Fruit fly (Drosophila melanogaster) whole organism, embryonic: ENCODE results near the gene Evi5.

ENCODE experiments used
- Adf1 ChIP-seq: fragments of 200-800 bp; sonication (Bioruptor generic); IDR thresholded peaks from 2 replicates; pipeline ENCODE4 v1.3.6; 2022; ENCODE audit warnings: missing biosample characterization, missing genetic modification characterization
- CG10366 ChIP-seq: fragments of 200-800 bp; sonication (Bioruptor generic); IDR thresholded peaks from 2 replicates; pipeline ENCODE4 v1.3.6; 2022; ENCODE audit warnings: missing biosample characterization, missing genetic modification characterization
- CG12155 ChIP-seq: fragments of 200-800 bp; sonication (Bioruptor generic); optimal IDR thresholded peaks from 3 replicates; lab custom pipeline; 2016; ENCODE audit warnings: missing biosample characterization, missing genetic modification characterization
- CG12659 ChIP-seq: fragments of 200-800 bp; sonication (Bioruptor generic); optimal IDR thresholded peaks from 3 replicates; lab custom pipeline; 2017; ENCODE audit warnings: mild to moderate bottlenecking, missing biosample characterization, missing genetic modification reagents, missing genetic modification characterization
- CG13287 ChIP-seq: fragments of 200-800 bp; sonication (Bioruptor generic); IDR thresholded peaks from 2 replicates; pipeline ENCODE4 v1.3.6; 2022; ENCODE audit warnings: missing biosample characterization, missing genetic modification characterization; ENCODE audit not compliant: partially characterized antibody
- CG15696 ChIP-seq: fragments of 200-800 bp; sonication (Bioruptor generic); optimal IDR thresholded peaks from 2 replicates; lab custom pipeline; 2019; ENCODE audit warnings: missing biosample characterization, mild to moderate bottlenecking, missing genetic modification characterization, moderate library complexity
- CG17568 ChIP-seq: fragments of 200-800 bp; sonication (Bioruptor generic); optimal IDR thresholded peaks from 2 replicates; lab custom pipeline; 2018; ENCODE audit warnings: missing biosample characterization, mild to moderate bottlenecking, missing genetic modification characterization, moderate library complexity
- CG31365 ChIP-seq: fragments of 200-800 bp; sonication (Bioruptor generic); optimal IDR thresholded peaks from 2 replicates; lab custom pipeline; 2018; ENCODE audit warnings: missing biosample characterization, mild to moderate bottlenecking, missing genetic modification characterization
- CG31388 ChIP-seq: fragments of 200-800 bp; sonication (Bioruptor generic); optimal IDR thresholded peaks from 2 replicates; lab custom pipeline; 2016; ENCODE audit warnings: missing biosample characterization, missing genetic modification characterization
- CG4282 ChIP-seq: fragments of 200-800 bp; sonication (Bioruptor generic); optimal IDR thresholded peaks from 2 replicates; lab custom pipeline; 2016; ENCODE audit warnings: missing biosample characterization, missing genetic modification characterization
- CG4360 ChIP-seq: fragments of 200-800 bp; sonication (Bioruptor generic); IDR thresholded peaks from 2 replicates; pipeline ENCODE4 v1.3.6; 2022; ENCODE audit warnings: missing biosample characterization, missing genetic modification characterization
- CG4424 ChIP-seq: fragments of 200-800 bp; sonication (Bioruptor generic); optimal IDR thresholded peaks from 3 replicates; lab custom pipeline; 2016; ENCODE audit warnings: missing biosample characterization, missing genetic modification characterization
- CG5953 ChIP-seq: fragments of 200-800 bp; sonication (Bioruptor generic); IDR thresholded peaks from 2 replicates; pipeline ENCODE4 v1.3.6; 2022; ENCODE audit warnings: missing biosample characterization, missing genetic modification characterization
- CG7372 ChIP-seq: fragments of 200-800 bp; sonication (Bioruptor generic); IDR thresholded peaks from 2 replicates; pipeline ENCODE4 v1.3.6; 2022; ENCODE audit warnings: missing biosample characterization, missing genetic modification characterization
- CG8388 ChIP-seq: fragments of 200-800 bp; sonication (Bioruptor generic); optimal IDR thresholded peaks from 2 replicates; lab custom pipeline; 2019; ENCODE audit warnings: missing biosample characterization, mild to moderate bottlenecking, missing genetic modification characterization, moderate library complexity
- CrebB ChIP-seq: fragments of 200-800 bp; sonication (Bioruptor generic); optimal IDR thresholded peaks from 3 replicates; lab custom pipeline; 2018; ENCODE audit warnings: missing biosample characterization, mild to moderate bottlenecking, missing genetic modification characterization
- Deaf1 ChIP-seq: fragments of 200-800 bp; optimal IDR thresholded peaks from 3 replicates; lab custom pipeline; 2019; ENCODE audit warnings: missing biosample characterization, mild to moderate bottlenecking, missing genetic modification characterization, moderate library complexity
- Eip74EF ChIP-seq, 2 experiments: fragments of 200-800 bp in 1 of 2; fragments of >200 bp in 1 of 2; sonication (Bioruptor generic) in 1 of 2; optimal IDR thresholded peaks; 2 replicates each; lab custom pipeline; 2017 to 2019; ENCODE audit warnings: missing biosample characterization in 2 of 2, missing genetic modification characterization in 2 of 2, mild to moderate bottlenecking in 1 of 2, moderate library complexity in 1 of 2
- Gsc ChIP-seq: fragments of 200-800 bp; sonication (Bioruptor generic); IDR thresholded peaks from 2 replicates; pipeline ENCODE4 v1.3.6; 2022; ENCODE audit warnings: missing biosample characterization, missing genetic modification characterization
- HLHmδ ChIP-seq: fragments of 200-800 bp; sonication (Bioruptor generic); optimal IDR thresholded peaks from 2 replicates; lab custom pipeline; 2018; ENCODE audit warnings: missing biosample characterization, mild to moderate bottlenecking, missing genetic modification characterization, moderate library complexity
- HmgZ ChIP-seq: fragments of 200-800 bp; sonication (Bioruptor generic); optimal IDR thresholded peaks from 2 replicates; lab custom pipeline; 2018; ENCODE audit warnings: missing biosample characterization, mild to moderate bottlenecking, missing genetic modification characterization
- MTF-1 ChIP-seq: fragments of 200-800 bp; sonication (Bioruptor generic); optimal IDR thresholded peaks from 2 replicates; lab custom pipeline; 2018; ENCODE audit warnings: missing biosample characterization, mild to moderate bottlenecking, missing genetic modification characterization, borderline replicate concordance
- Myb ChIP-seq: fragments of 200-800 bp; sonication (Bioruptor generic); optimal IDR thresholded peaks from 2 replicates; lab custom pipeline; 2016; ENCODE audit warnings: missing biosample characterization, missing genetic modification characterization
- Side ChIP-seq: fragments of 200-800 bp; sonication (Bioruptor generic); optimal IDR thresholded peaks from 2 replicates; lab custom pipeline; 2016; ENCODE audit warnings: missing biosample characterization, missing genetic modification characterization
- TFAM ChIP-seq: fragments of 200-800 bp; sonication (Bioruptor generic); optimal IDR thresholded peaks from 2 replicates; lab custom pipeline; 2017; ENCODE audit warnings: missing biosample characterization, missing genetic modification characterization, inconsistent platforms
- Xbp1 ChIP-seq: fragments of 200-800 bp; sonication (Bioruptor generic); optimal IDR thresholded peaks from 3 replicates; lab custom pipeline; 2016; ENCODE audit warnings: missing biosample characterization, mild to moderate bottlenecking, missing genetic modification characterization
- Xrp1 ChIP-seq: fragments of 200-800 bp; sonication (Bioruptor generic); IDR thresholded peaks from 2 replicates; pipeline ENCODE4 v1.3.6; 2022; ENCODE audit warnings: missing biosample characterization, missing genetic modification characterization
- al ChIP-seq: fragments of 200-800 bp; sonication (Bioruptor generic); IDR thresholded peaks from 2 replicates; pipeline ENCODE4 v1.3.6; 2022; ENCODE audit warnings: missing biosample characterization, missing genetic modification characterization
- corto ChIP-seq: fragments of 200-800 bp; sonication (Bioruptor generic); optimal IDR thresholded peaks from 2 replicates; lab custom pipeline; 2016; ENCODE audit warnings: missing biosample characterization, mild to moderate bottlenecking, missing genetic modification characterization, moderate library complexity
- dpn ChIP-seq, 2 experiments: fragments of 200-800 bp; sonication (Bioruptor generic); optimal IDR thresholded peaks; 3 replicates each; lab custom pipeline; 2016; ENCODE audit warnings: missing biosample characterization in 2 of 2, missing genetic modification characterization in 2 of 2
- dysf ChIP-seq: fragments of 200-800 bp; sonication (Bioruptor generic); IDR thresholded peaks from 3 replicates; pipeline ENCODE4 v1.3.6; 2022; ENCODE audit warnings: missing biosample characterization, missing genetic modification characterization
- gem ChIP-seq: fragments of 200-800 bp; sonication (Bioruptor generic); optimal IDR thresholded peaks from 2 replicates; lab custom pipeline; 2019; ENCODE audit warnings: missing biosample characterization, mild to moderate bottlenecking, missing genetic modification characterization, moderate library complexity
- h ChIP-seq: fragments of >200 bp; optimal IDR thresholded peaks from 2 replicates; lab custom pipeline; 2017
- hb ChIP-seq: fragments of 200-800 bp; sonication (Bioruptor generic); IDR thresholded peaks from 3 replicates; pipeline ENCODE4 v1.3.6; 2022; ENCODE audit warnings: missing biosample characterization, missing genetic modification characterization; ENCODE audit not compliant: partially characterized antibody
- hkb ChIP-seq, 2 experiments: fragments of 200-800 bp in 1 of 2; fragments of >200 bp in 1 of 2; sonication (Bioruptor generic) in 1 of 2; IDR thresholded peaks in 1 of 2; optimal IDR thresholded peaks in 1 of 2; 2 replicates each; pipeline versions ENCODE4 v1.3.6 to Lab custom; 2017 to 2022; ENCODE audit warnings: missing biosample characterization in 1 of 2, missing genetic modification characterization in 1 of 2
- ken ChIP-seq: fragments of 200-800 bp; sonication (Bioruptor generic); IDR thresholded peaks from 3 replicates; pipeline ENCODE4 v1.3.6; 2022; ENCODE audit warnings: missing biosample characterization, missing genetic modification characterization
- kni ChIP-seq: fragments of 200-800 bp; sonication (Bioruptor generic); optimal IDR thresholded peaks from 3 replicates; lab custom pipeline; 2017; ENCODE audit warnings: mild to moderate bottlenecking, missing biosample characterization, missing genetic modification reagents, missing genetic modification characterization
- lab ChIP-seq: fragments of 200-800 bp; sonication (Bioruptor generic); optimal IDR thresholded peaks from 3 replicates; lab custom pipeline; 2017; ENCODE audit warnings: missing biosample characterization, missing genetic modification characterization, mild to moderate bottlenecking, moderate library complexity, missing genetic modification reagents
- luna ChIP-seq: fragments of 200-800 bp; sonication (Bioruptor generic); optimal IDR thresholded peaks from 2 replicates; lab custom pipeline; 2016; ENCODE audit warnings: missing biosample characterization, missing genetic modification characterization
- nmo ChIP-seq: fragments of 200-800 bp; sonication (Bioruptor generic); optimal IDR thresholded peaks from 2 replicates; lab custom pipeline; 2018; ENCODE audit warnings: missing biosample characterization, mild to moderate bottlenecking, missing genetic modification characterization, moderate library complexity
- pita ChIP-seq: fragments of 200-800 bp; sonication (Bioruptor generic); optimal IDR thresholded peaks from 2 replicates; lab custom pipeline; 2017; ENCODE audit warnings: missing biosample characterization, mild to moderate bottlenecking, missing genetic modification characterization
- slbo ChIP-seq: fragments of 200-800 bp; sonication (Bioruptor generic); IDR thresholded peaks from 2 replicates; pipeline ENCODE4 v1.3.6; 2022; ENCODE audit warnings: missing biosample characterization, missing genetic modification characterization
- sqz ChIP-seq: fragments of 200-800 bp; sonication (Bioruptor generic); optimal IDR thresholded peaks from 3 replicates; lab custom pipeline; 2018; ENCODE audit warnings: missing biosample characterization, mild to moderate bottlenecking, missing genetic modification characterization
- sr ChIP-seq: fragments of 200-800 bp; sonication (Bioruptor generic); IDR thresholded peaks from 3 replicates; pipeline ENCODE4 v1.3.6; 2022; ENCODE audit warnings: missing biosample characterization, missing genetic modification characterization
- ssp ChIP-seq: fragments of 200-800 bp; sonication (Bioruptor generic); IDR thresholded peaks from 2 replicates; pipeline ENCODE4 v1.3.6; 2022; ENCODE audit warnings: missing biosample characterization, missing genetic modification characterization
- trem ChIP-seq: fragments of 200-800 bp; optimal IDR thresholded peaks from 3 replicates; lab custom pipeline; 2019; ENCODE audit warnings: missing biosample characterization, mild to moderate bottlenecking, missing genetic modification characterization, moderate library complexity
- wdn ChIP-seq: fragments of 200-800 bp; sonication (Bioruptor generic); IDR thresholded peaks from 2 replicates; pipeline ENCODE4 v1.3.6; 2022; ENCODE audit warnings: missing biosample characterization, missing genetic modification characterization
- wek ChIP-seq: fragments of 200-800 bp; sonication (Bioruptor generic); optimal IDR thresholded peaks from 3 replicates; lab custom pipeline; 2018; ENCODE audit warnings: missing biosample characterization, mild to moderate bottlenecking, missing genetic modification characterization, moderate library complexity
- zen ChIP-seq: fragments of 200-800 bp; sonication (Bioruptor generic); optimal IDR thresholded peaks from 3 replicates; lab custom pipeline; 2018; ENCODE audit warnings: missing biosample characterization, mild to moderate bottlenecking, missing genetic modification characterization, moderate library complexity

Gene Evi5

DNA sequence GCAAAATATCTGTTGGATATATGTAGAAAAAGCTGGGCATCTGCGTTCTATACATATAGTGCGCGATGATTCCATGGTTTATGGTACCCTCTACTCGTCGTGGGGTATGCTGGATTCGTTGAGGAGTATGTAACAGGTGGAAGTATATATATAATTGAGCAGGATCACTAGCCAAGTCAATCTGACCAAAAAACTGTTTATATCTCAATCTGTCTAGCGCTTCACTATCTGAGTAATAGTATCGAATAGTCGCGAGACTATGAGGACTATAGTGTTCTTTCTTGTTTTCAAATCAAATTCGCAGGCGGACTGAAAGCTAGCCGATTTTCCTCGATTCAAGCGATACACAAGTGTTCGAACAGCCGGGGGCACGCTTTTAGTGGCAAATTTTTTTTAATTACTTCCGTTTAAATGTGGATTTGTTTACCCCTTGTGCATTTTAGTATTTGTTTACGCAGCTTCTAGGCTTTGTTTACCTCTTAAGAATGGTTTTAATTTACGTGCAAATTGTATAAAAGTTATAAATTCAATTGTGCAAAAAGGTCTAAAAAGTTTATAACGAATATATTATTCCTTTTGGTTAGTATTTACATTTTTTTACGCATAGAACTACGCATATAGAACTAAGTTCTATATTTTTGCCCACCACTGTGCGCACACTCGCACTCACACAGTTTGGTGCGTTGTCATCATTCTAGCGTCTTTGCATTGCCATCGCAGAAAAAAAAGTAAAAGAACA, 63.4 kb downstream of the Evi5 start (continued):
- TF ChIP-seq CG13287 (GFP tag; lab: Robert Waterston, UW) (no peak), CG12155 (GFP tag; lab: Kevin White, UChicago) (peak; percentile 74), h (lab: Kevin White, UChicago) (no peak), Deaf1 (tag; lab: Kevin White, UChicago) (peak; percentile 47), zen (tag; lab: Kevin White, UChicago) (peak; percentile 56), nmo (peak; percentile 83), lab (GFP tag; lab: Kevin White, UChicago) (peak; percentile 88), CrebB (tag; lab: Kevin White, UChicago) (peak; percentile 66), CG5953 (GFP tag; lab: Robert Waterston, UW) (peak; percentile 84), sqz (GFP tag; lab: Kevin White, UChicago) (peak; percentile 43), ssp (GFP tag; lab: Robert Waterston, UW) (peak; percentile 70), CG7372 (GFP tag; lab: Robert Waterston, UW) (peak; percentile 77), CG12659 (peak; percentile 81), CG31388 (peak; percentile 20), CG17568 (peak; percentile 31), pita (no peak), luna (GFP tag; lab: Kevin White, UChicago) (no peak), HmgZ (tag; lab: Kevin White, UChicago) (peak; percentile 84), kni (GFP tag; lab: Kevin White, UChicago) (no peak), MTF-1 (GFP tag; lab: Kevin White, UChicago) (peak; percentile 57), CG31365 (peak; percentile 24), wdn (peak; percentile 80), CG4282 (GFP tag; lab: Kevin White, UChicago) (peak; percentile 25), ken (GFP tag; lab: Robert Waterston, UW) (peak; percentile 84), CG8388 (GFP tag; lab: Kevin White, UChicago) (peak; percentile 54), CG4360 (GFP tag; lab: Robert Waterston, UW) (no peak), Side (GFP tag; lab: Kevin White, UChicago) (peak; percentile 61), Xrp1 (GFP tag; lab: Robert Waterston, UW) (peak; percentile 84), Xbp1 (GFP tag; lab: Kevin White, UChicago) (peak; percentile 78), Adf1 (peak; percentile 56; the same call in 1 of the 2 replicates), sr (GFP tag; lab: Robert Waterston, UW) (peak; percentile 57; the same call in 2 of the 3 replicates), corto (GFP tag; lab: Kevin White, UChicago) (no peak), TFAM (no peak), dpn (GFP tag; optimal IDR thresholded peaks at IDR 0.05; lab: Kevin White, UChicago) (peak; percentile 79 to 87), Eip74EF (GFP tag; optimal IDR thresholded peaks at IDR 0.05; lab: Kevin White, UChicago) (peak in 1 of 2 experiments; percentile 25), HLHmδ (GFP tag; lab: Kevin White, UChicago) (no peak), al (GFP tag; lab: Robert Waterston, UW) (peak; percentile 85), hkb (optimal IDR thresholded peaks at IDR 0.05; lab: Kevin White, UChicago) (no peak), hkb (GFP tag; IDR thresholded peaks at IDR 0.05; lab: Robert Waterston, UW) (peak; percentile 87), Myb (GFP tag; lab: Kevin White, UChicago) (peak; percentile 64), slbo (GFP tag; lab: Robert Waterston, UW) (peak; percentile 93), CG15696 (tag; lab: Kevin White, UChicago) (peak; percentile 24), trem (tag; lab: Kevin White, UChicago) (peak; percentile 12), CG4424 (GFP tag; lab: Kevin White, UChicago) (peak; percentile 57), gem (tag; lab: Kevin White, UChicago) (peak; percentile 84), CG10366 (GFP tag; lab: Robert Waterston, UW) (peak; percentile 84), hb (no peak), dysf (peak; percentile 90), wek (peak; percentile 30), Gsc (GFP tag; lab: Robert Waterston, UW) (peak; percentile 67)
